Fruit fly (Drosophila melanogaster): ENCODE results near the gene CG7084.
A peak's percentile ranks its signal among the peaks of the same experiment; 100 is the strongest.

The CG7084 gene

DNA sequence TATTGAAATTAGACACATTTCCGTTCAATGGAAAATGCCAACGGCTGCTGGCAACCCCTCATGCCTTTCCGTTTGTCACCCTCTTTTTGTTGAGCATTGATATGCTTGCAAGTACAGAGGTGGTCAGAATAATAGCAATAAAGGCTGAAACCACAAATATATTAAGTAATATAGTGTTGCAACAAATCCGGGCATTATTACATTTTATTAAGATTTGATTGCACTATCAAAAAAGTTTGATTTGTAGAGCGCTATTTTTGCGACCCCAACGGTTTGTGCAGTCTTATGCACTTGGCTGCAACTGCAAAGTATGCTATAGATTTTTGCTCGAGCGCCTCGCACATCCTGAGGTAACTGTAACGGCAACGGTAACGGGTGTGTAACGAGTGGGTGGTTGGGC, 38.4 kb upstream of the CG7084 start (continued):
- TF ChIP-seq Dfd (GFP tag; optimal IDR thresholded peaks at IDR 0.05) (no peak), org-1 (GFP tag; optimal IDR thresholded peaks at IDR 0.05) (peak; percentile 12), Dll (GFP tag; IDR thresholded peaks at IDR 0.05; ENCODE audit: partially characterized antibody) (no peak), CG17829 (tag; optimal IDR thresholded peaks at IDR 0.05) (no peak), CG13296 (GFP tag; optimal IDR thresholded peaks at IDR 0.05) (no peak), CrebB (tag; optimal IDR thresholded peaks at IDR 0.05) (no peak), bcd (GFP tag; optimal IDR thresholded peaks at IDR 0.05) (peak; percentile 10), da (GFP tag; optimal IDR thresholded peaks at IDR 0.05) (no peak), sr (GFP tag; IDR thresholded peaks at IDR 0.05) (no peak), H2.0 (GFP tag; IDR thresholded peaks at IDR 0.05) (peak; percentile 16; the same call in 1 of the 2 replicates), Gug (GFP tag; IDR thresholded peaks at IDR 0.05) (no peak), CG2129 (GFP tag; IDR thresholded peaks at IDR 0.05; ENCODE audit: partially characterized antibody) (no peak), hth (optimal IDR thresholded peaks at IDR 0.05) (no peak), gcm2 (GFP tag; optimal IDR thresholded peaks at IDR 0.05) (no peak), CG12942 (GFP tag; optimal IDR thresholded peaks at IDR 0.05) (no peak), nmo (GFP tag; optimal IDR thresholded peaks at IDR 0.05) (no peak), Nf-YB (GFP tag; optimal IDR thresholded peaks at IDR 0.05) (no peak), CG4424 (GFP tag; optimal IDR thresholded peaks at IDR 0.05) (peak; percentile 53), MTF-1 (GFP tag; optimal IDR thresholded peaks at IDR 0.05; ENCODE audit: borderline replicate concordance) (no peak), Hmx (GFP tag; optimal IDR thresholded peaks at IDR 0.05) (no peak), E2f2 (GFP tag; IDR thresholded peaks at IDR 0.05) (no peak; the same call in 1 of the 2 replicates), pum (GFP tag; optimal IDR thresholded peaks at IDR 0.05) (no peak), CG10959 (GFP tag; IDR thresholded peaks at IDR 0.05) (peak; percentile 35; the same call in 1 of the 2 replicates), zfh1 (GFP tag; IDR thresholded peaks at IDR 0.05) (no peak), CG13424 (tag; optimal IDR thresholded peaks at IDR 0.05) (peak; percentile 22), Ssrp (tag; optimal IDR thresholded peaks at IDR 0.05) (peak; percentile 50), CG31388 (GFP tag; optimal IDR thresholded peaks at IDR 0.05) (no peak), NC2α (GFP tag; optimal IDR thresholded peaks at IDR 0.05) (no peak), NFAT (GFP tag; IDR thresholded peaks at IDR 0.05) (no peak), CG7271 (tag; optimal IDR thresholded peaks at IDR 0.05) (no peak), disco-r (GFP tag; optimal IDR thresholded peaks at IDR 0.05) (no peak), usp (GFP tag; optimal IDR thresholded peaks at IDR 0.05) (no peak), CG6272 (GFP tag; IDR thresholded peaks at IDR 0.05) (no peak), CG2120 (GFP tag; optimal IDR thresholded peaks at IDR 0.05) (no peak), C15 (GFP tag; IDR thresholded peaks at IDR 0.05) (no peak), E2f1 (GFP tag; IDR thresholded peaks at IDR 0.05) (no peak), CG30431 (GFP tag; optimal IDR thresholded peaks at IDR 0.05) (peak; percentile 42), NK7.1 (GFP tag; optimal IDR thresholded peaks at IDR 0.05) (no peak), CG13123 (GFP tag; optimal IDR thresholded peaks at IDR 0.05) (no peak), br (optimal IDR thresholded peaks at IDR 0.05) (no peak), CG17802 (tag; optimal IDR thresholded peaks at IDR 0.05) (no peak), sd (tag; optimal IDR thresholded peaks at IDR 0.05) (no peak), CG10366 (GFP tag; IDR thresholded peaks at IDR 0.05) (no peak), amos (GFP tag; IDR thresholded peaks at IDR 0.05; ENCODE audit: partially characterized antibody) (no peak), CG10979 (tag; optimal IDR thresholded peaks at IDR 0.05) (peak; percentile 75), dpn (GFP tag; optimal IDR thresholded peaks at IDR 0.05) (peak in 1 of 2 experiments; percentile 13), CG7839 (tag; optimal IDR thresholded peaks at IDR 0.05) (no peak), sug (tag; optimal IDR thresholded peaks at IDR 0.05) (no peak), CG4282 (GFP tag; optimal IDR thresholded peaks at IDR 0.05) (no peak), sim (GFP tag; IDR thresholded peaks at IDR 0.05) (no peak), ham (GFP tag; IDR thresholded peaks at IDR 0.05) (no peak), zen2 (GFP tag; IDR thresholded peaks at IDR 0.05; ENCODE audit: partially characterized antibody) (no peak), insv (GFP tag; optimal IDR thresholded peaks at IDR 0.05) (no peak)

Data from whole organism, embryonic.